Worm (Caenorhabditis elegans) whole organism, L4 larva: Measurements from ENCODE around the gene Y108G3AL.2.

ENCODE experiments used
- dve-1 ChIP-seq: sonication (generic microtip); optimal IDR thresholded peaks from 2 replicates; lab custom pipeline; 2017; ENCODE audit warnings: antibody characterized with exemption, mild to moderate bottlenecking, missing genetic modification characterization, missing compliant biosample characterization; ENCODE audit not compliant: insufficient read depth
- hif-1 ChIP-seq, 2 experiments: sonication (generic microtip); optimal IDR thresholded peaks; 2 replicates each; lab custom pipeline; 2016 to 2017; ENCODE audit warnings: missing compliant biosample characterization in 2 of 2, missing genetic modification characterization in 2 of 2, missing genetic modification reagents in 2 of 2, missing genotype in 2 of 2, mild to moderate bottlenecking in 1 of 2
- nhr-102 ChIP-seq: sonication (generic microtip); optimal IDR thresholded peaks from 2 replicates; lab custom pipeline; 2016; ENCODE audit warnings: mild to moderate bottlenecking, missing genetic modification characterization, moderate library complexity, missing compliant biosample characterization
- nhr-11 ChIP-seq: fragments of 150-350 bp; optimal IDR thresholded peaks from 2 replicates; lab custom pipeline; 2014; ENCODE audit warnings: missing biosample characterization, missing genetic modification characterization
- nhr-25 ChIP-seq: sonication (generic microtip); optimal IDR thresholded peaks from 2 replicates; lab custom pipeline; 2017; ENCODE audit warnings: missing genetic modification characterization, mild to moderate bottlenecking, missing compliant biosample characterization, antibody characterized with exemption, moderate library complexity, borderline replicate concordance; ENCODE audit not compliant: insufficient read depth
- nhr-28 ChIP-seq: fragments of 150-350 bp; optimal IDR thresholded peaks from 2 replicates; lab custom pipeline; 2014; ENCODE audit warnings: missing biosample characterization, missing genetic modification characterization
- pha-4 ChIP-seq, 2 experiments: fragments of 150-350 bp in 1 of 2; fragments of 200-800 bp in 1 of 2; sonication (Bioruptor generic) in 1 of 2; IDR thresholded peaks in 1 of 2; optimal IDR thresholded peaks in 1 of 2; 2 replicates each; pipeline versions ENCODE4 v1.3.6 to Lab custom; 2014 to 2022; ENCODE audit warnings: missing genetic modification characterization in 2 of 2, missing genetic modification reagents in 2 of 2, missing biosample characterization in 1 of 2, missing compliant biosample characterization in 1 of 2
- pqm-1 ChIP-seq: sonication (generic microtip); optimal IDR thresholded peaks from 2 replicates; lab custom pipeline; 2017; ENCODE audit warnings: missing biosample characterization, missing genetic modification characterization
- tag-97 ChIP-seq: fragments of 200-800 bp; sonication (Bioruptor generic); IDR thresholded peaks from 2 replicates; pipeline ENCODE4 v1.3.6; 2022; ENCODE audit warnings: missing genetic modification characterization, missing compliant biosample characterization

DNA sequence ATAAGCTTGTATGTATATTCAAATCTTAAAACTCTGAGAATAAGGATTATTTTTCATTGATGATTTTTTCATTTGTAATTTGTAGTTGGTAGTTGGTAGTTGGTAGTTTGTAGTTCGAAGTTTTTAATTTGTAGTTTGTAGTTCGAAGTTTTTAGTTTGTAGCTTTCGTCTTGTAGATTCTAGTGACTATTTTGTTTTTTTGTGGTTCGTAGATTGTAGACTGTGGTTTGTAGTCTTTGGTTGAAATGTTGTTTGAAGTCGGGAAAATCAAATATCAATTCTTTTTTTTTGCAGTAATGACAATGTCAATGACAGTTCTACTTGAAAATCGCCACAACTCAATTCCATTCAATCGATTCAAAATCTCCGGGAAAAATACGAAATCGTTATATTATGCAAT lies 21.1 kb upstream of the Y108G3AL.2 start:
- TF ChIP-seq pha-4 (GFP tag; IDR thresholded peaks at IDR 0.05; lab: Robert Waterston, UW) (no peak), pha-4 (tag; optimal IDR thresholded peaks at IDR 0.05; lab: Kevin White, UChicago) (no peak), nhr-11 (tag; lab: Kevin White, UChicago) (no peak), nhr-25 (tag; lab: Kevin White, UChicago) (no peak), pqm-1 (no peak), tag-97 (GFP tag; lab: Robert Waterston, UW) (no peak), nhr-28 (tag; lab: Kevin White, UChicago) (no peak), nhr-102 (no peak), hif-1 (tag; optimal IDR thresholded peaks at IDR 0.05; lab: Kevin White, UChicago) (no peak), dve-1 (no peak)
